Worm (Caenorhabditis elegans) whole organism, L4/young adult: ENCODE data around the gene cyp-34A7.

Experiments
- dao-5 ChIP-seq: sonication (generic microtip); optimal IDR thresholded peaks from 2 replicates; lab custom pipeline; 2016; ENCODE audit warnings: missing genotype, missing genetic modification characterization, moderate library complexity, missing compliant biosample characterization
- him-1 ChIP-seq: sonication (generic microtip); optimal IDR thresholded peaks from 2 replicates; lab custom pipeline; 2016; ENCODE audit warnings: missing genotype, missing genetic modification reagents, missing genetic modification characterization, missing compliant biosample characterization

ce11 chrV:3943364-3943763, 20.3 kb downstream of the cyp-34A7 start:
- TF ChIP-seq him-1 (tag; lab: Kevin White, UChicago) = no peak
- TF ChIP-seq dao-5 (tag; lab: Kevin White, UChicago) = no peak
